Fruit fly (Drosophila melanogaster): ENCODE measurements around the gene CG5131.

Gene CG5131

DNA sequence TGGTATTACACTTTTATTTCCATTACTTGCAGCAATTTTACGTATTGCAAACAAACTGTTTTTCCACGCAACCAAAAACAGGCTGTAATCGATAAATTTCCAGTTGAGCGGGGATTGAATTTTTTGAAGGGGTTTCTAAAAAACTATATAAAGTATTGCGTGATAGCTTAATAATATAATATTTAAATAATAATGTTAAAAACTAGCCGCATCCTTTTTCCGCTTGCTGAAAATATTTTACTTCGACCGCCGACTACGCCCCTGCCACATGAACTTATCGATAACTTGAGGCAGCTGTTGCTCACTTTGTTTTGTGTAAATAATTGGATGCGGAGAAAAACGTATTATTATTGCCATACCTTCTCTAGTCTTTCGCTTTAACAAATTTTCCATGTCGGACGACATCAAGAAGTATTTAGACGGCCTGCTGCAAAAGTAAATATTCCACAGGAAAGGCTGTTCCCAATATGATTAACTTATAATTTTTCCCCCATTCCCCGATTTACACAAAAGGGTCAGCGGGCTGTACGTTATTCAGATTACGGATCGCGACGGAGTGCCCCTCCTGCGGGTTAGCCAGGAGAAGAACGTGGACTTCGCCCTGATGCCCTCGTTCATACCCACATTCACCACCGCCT, 3.2 kb upstream of the CG5131 start, which contains the start of the genes fws and Lamtor3 (continued):
- TF ChIP-seq CG6175 (GFP tag; IDR thresholded peaks at IDR 0.05) (peak; percentile 99), BEAF-32 (GFP tag; optimal IDR thresholded peaks at IDR 0.05) (peak; percentile 51), inv (GFP tag; IDR thresholded peaks at IDR 0.05; ENCODE audit: partially characterized antibody) (no peak; the same call in 1 of the 2 replicates), mirr (GFP tag; optimal IDR thresholded peaks at IDR 0.05) (peak; percentile 56), Eip74EF (GFP tag; optimal IDR thresholded peaks at IDR 0.05) (peak in 1 of 2 experiments; percentile 95), CG31441 (GFP tag; IDR thresholded peaks at IDR 0.05) (peak; percentile 98), hkb (optimal IDR thresholded peaks at IDR 0.05) (no peak), hkb (GFP tag; IDR thresholded peaks at IDR 0.05) (peak; percentile 99), CG7786 (GFP tag; optimal IDR thresholded peaks at IDR 0.05) (peak; percentile 90), Nf-YB (GFP tag; optimal IDR thresholded peaks at IDR 0.05) (peak; percentile 86), GATAe (GFP tag; conservative IDR thresholded peaks at IDR 0.05) (peak; percentile 98), sna (GFP tag; IDR thresholded peaks at IDR 0.05; ENCODE audit: partially characterized antibody) (0 out of 2 replicates have a peak, but pooled peaks have one; percentile 40), CG17328 (GFP tag; IDR thresholded peaks at IDR 0.05) (peak; percentile 99), gsb (GFP tag; IDR thresholded peaks at IDR 0.05) (peak; percentile 99), gsb-n (tag; optimal IDR thresholded peaks at IDR 0.05) (peak; percentile 98), Fer2 (tag; optimal IDR thresholded peaks at IDR 0.05) (peak; percentile 96), CG31224 (GFP tag; IDR thresholded peaks at IDR 0.05) (peak; percentile 97), NfI (GFP tag; optimal IDR thresholded peaks at IDR 0.05) (peak; percentile 99), CG15479 (GFP tag; optimal IDR thresholded peaks at IDR 0.05) (peak; percentile 26), MBD-R2 (GFP tag; IDR thresholded peaks at IDR 0.05) (peak; percentile 100), MESR4 (GFP tag; optimal IDR thresholded peaks at IDR 0.05) (peak; percentile 79), CG10366 (GFP tag; IDR thresholded peaks at IDR 0.05) (peak; percentile 99), Myb (GFP tag; optimal IDR thresholded peaks at IDR 0.05) (peak; percentile 70), emc (GFP tag; optimal IDR thresholded peaks at IDR 0.05) (peak; percentile 52), hth (optimal IDR thresholded peaks at IDR 0.05) (no peak), CG4404 (GFP tag; IDR thresholded peaks at IDR 0.05) (peak; percentile 99), CG14667 (GFP tag; IDR thresholded peaks at IDR 0.05) (peak; percentile 99), CG13894 (tag; optimal IDR thresholded peaks at IDR 0.05) (peak; percentile 94), slbo (GFP tag; IDR thresholded peaks at IDR 0.05) (peak; percentile 100), D (optimal IDR thresholded peaks at IDR 0.05) (no peak), D (GFP tag; optimal IDR thresholded peaks at IDR 0.05) (peak; percentile 96), CoRest (tag; optimal IDR thresholded peaks at IDR 0.05) (peak; percentile 98), mld (GFP tag; IDR thresholded peaks at IDR 0.05; ENCODE audit: partially characterized antibody) (peak; percentile 49; the same call in 1 of the 3 replicates), Chrac-16 (GFP tag; optimal IDR thresholded peaks at IDR 0.05) (peak; percentile 97), HLHmδ (GFP tag; optimal IDR thresholded peaks at IDR 0.05) (no peak), Xbp1 (GFP tag; optimal IDR thresholded peaks at IDR 0.05) (peak; percentile 98), az2 (GFP tag; optimal IDR thresholded peaks at IDR 0.05) (peak; percentile 98), CG18262 (tag; optimal IDR thresholded peaks at IDR 0.05) (peak; percentile 98), Doc3 (GFP tag; IDR thresholded peaks at IDR 0.05; ENCODE audit: partially characterized antibody) (peak; percentile 53; the same call in 2 of the 3 replicates), CG3065 (GFP tag; optimal IDR thresholded peaks at IDR 0.05) (peak; percentile 92), ssp (GFP tag; IDR thresholded peaks at IDR 0.05) (peak; percentile 95), gro (GFP tag; optimal IDR thresholded peaks at IDR 0.05) (peak; percentile 73), sc (optimal IDR thresholded peaks at IDR 0.05) (no peak), sc (GFP tag; optimal IDR thresholded peaks at IDR 0.05) (peak; percentile 98), Taf1 (GFP tag; IDR thresholded peaks at IDR 0.05) (peak; percentile 99), CG1603 (tag; optimal IDR thresholded peaks at IDR 0.05) (peak; percentile 82), CG10959 (GFP tag; IDR thresholded peaks at IDR 0.05) (peak; percentile 96), CG10431 (GFP tag; optimal IDR thresholded peaks at IDR 0.05) (peak; percentile 79), ems (GFP tag; optimal IDR thresholded peaks at IDR 0.05) (peak; percentile 90), CG18476 (GFP tag; optimal IDR thresholded peaks at IDR 0.05) (peak; percentile 94)
